Worm (Caenorhabditis elegans): ENCODE results near the gene math-48.

DNA sequence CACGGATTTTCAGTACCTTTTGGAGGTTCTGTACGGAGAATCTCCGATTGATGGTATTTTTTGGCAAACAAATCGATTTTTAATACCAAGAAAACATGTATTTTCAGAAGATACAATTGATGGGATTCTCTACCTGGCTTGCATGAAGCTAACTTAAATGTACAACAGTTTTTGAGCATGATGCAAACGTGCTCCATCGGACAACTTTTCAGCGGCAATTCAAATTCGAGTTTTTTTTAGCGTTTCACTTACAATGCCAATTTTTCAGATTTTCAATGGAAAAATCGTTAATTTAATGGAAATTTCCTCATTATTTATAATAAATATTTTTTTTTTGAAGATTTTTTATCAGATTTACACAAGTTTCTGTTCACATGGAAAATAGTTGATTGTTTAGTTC is 17.7 kb downstream of the math-48 start:
- TF ChIP-seq pqm-1 (tag; optimal IDR thresholded peaks at IDR 0.05) (no peak), tbx-2 (tag; optimal IDR thresholded peaks at IDR 0.05) (no peak), ztf-16 (tag; optimal IDR thresholded peaks at IDR 0.05) (no peak), ama-1 (optimal IDR thresholded peaks at IDR 0.05) (no peak), ceh-22 (tag; optimal IDR thresholded peaks at IDR 0.05) (no peak), unc-3 (GFP tag; conservative IDR thresholded peaks at IDR 0.05) (no peak), unc-3 (tag; optimal IDR thresholded peaks at IDR 0.05) (no peak), nhr-232 (tag; optimal IDR thresholded peaks at IDR 0.05) (no peak)
